Worm (Caenorhabditis elegans) whole organism, L4 larva: ENCODE data around the gene lit-1.

Source experiments
- D1046.2 ChIP-seq: fragments of 200-800 bp; sonication (Bioruptor generic); IDR thresholded peaks from 2 replicates; pipeline ENCODE4 v1.3.6; 2022; ENCODE audit warnings: missing genetic modification characterization, missing compliant biosample characterization
- F44E2.7 ChIP-seq: fragments of 200-800 bp; sonication (Bioruptor generic); IDR thresholded peaks from 2 replicates; pipeline ENCODE4 v2.1.2; 2022; ENCODE audit warnings: missing genetic modification characterization, missing compliant biosample characterization
- F49E8.2 ChIP-seq: sonication (generic microtip); optimal IDR thresholded peaks from 2 replicates; lab custom pipeline; 2016; ENCODE audit warnings: missing compliant biosample characterization, mild to moderate bottlenecking, missing genetic modification characterization, borderline replicate concordance
- Y75B8A.6 ChIP-seq: fragments of 200-800 bp; sonication (Bioruptor generic); IDR thresholded peaks from 2 replicates; pipeline ENCODE4 v1.3.6; 2022; ENCODE audit warnings: missing genetic modification reagents, missing genetic modification characterization, missing compliant biosample characterization
- aha-1 ChIP-seq: fragments of 150-350 bp; peaks from one replicate; lab custom pipeline; 2014; ENCODE audit warnings: missing biosample characterization, missing genetic modification characterization
- ama-1 ChIP-seq: fragments of 150-350 bp; optimal IDR thresholded peaks from 2 replicates; lab custom pipeline; 2014; ENCODE audit warnings: inconsistent platforms, mixed read lengths
- ceh-28 ChIP-seq: fragments of 150-350 bp; optimal IDR thresholded peaks from 2 replicates; lab custom pipeline; 2014; ENCODE audit warnings: missing biosample characterization, missing genetic modification reagents, missing genetic modification characterization
- ceh-44 ChIP-seq: fragments of 200-800 bp; sonication (Bioruptor generic); IDR thresholded peaks from 2 replicates; pipeline ENCODE4 v1.3.6; 2022; ENCODE audit warnings: missing genetic modification reagents, missing genetic modification characterization, missing compliant biosample characterization
- cey-2 ChIP-seq: sonication (generic microtip); optimal IDR thresholded peaks from 3 replicates; lab custom pipeline; 2017; ENCODE audit warnings: missing genetic modification characterization, mild to moderate bottlenecking, missing compliant biosample characterization, antibody characterized with exemption, borderline replicate concordance; ENCODE audit not compliant: insufficient read depth
- daf-8 ChIP-seq: fragments of 200-800 bp; sonication (Bioruptor generic); IDR thresholded peaks from 2 replicates; pipeline ENCODE4 v1.3.6; 2022; ENCODE audit warnings: missing genetic modification characterization, missing compliant biosample characterization
- dmd-6 ChIP-seq: fragments of 200-800 bp; sonication (Bioruptor generic); IDR thresholded peaks from 2 replicates; pipeline ENCODE4 v1.3.6; 2022; ENCODE audit warnings: missing genetic modification reagents, missing genetic modification characterization, missing compliant biosample characterization
- dmd-8 ChIP-seq: fragments of 200-800 bp; sonication (Bioruptor generic); IDR thresholded peaks from 2 replicates; pipeline ENCODE4 v1.3.6; 2022; ENCODE audit warnings: missing genetic modification characterization, missing compliant biosample characterization
- duxl-1 ChIP-seq: sonication (generic microtip); optimal IDR thresholded peaks from 2 replicates; lab custom pipeline; 2016; ENCODE audit warnings: mild to moderate bottlenecking, missing genetic modification characterization, moderate library complexity, missing compliant biosample characterization; ENCODE audit not compliant: poor library complexity
- dve-1 ChIP-seq: sonication (generic microtip); optimal IDR thresholded peaks from 2 replicates; lab custom pipeline; 2017; ENCODE audit warnings: antibody characterized with exemption, mild to moderate bottlenecking, missing genetic modification characterization, missing compliant biosample characterization; ENCODE audit not compliant: insufficient read depth
- egl-43 ChIP-seq: fragments of 200-800 bp; sonication (Bioruptor generic); IDR thresholded peaks from 2 replicates; pipeline ENCODE4 v1.3.6; 2022; ENCODE audit warnings: missing genetic modification reagents, missing genetic modification characterization, missing compliant biosample characterization
- fkh-10 ChIP-seq: fragments of 150-350 bp; optimal IDR thresholded peaks from 2 replicates; lab custom pipeline; 2014; ENCODE audit warnings: missing biosample characterization, missing genetic modification reagents, missing genetic modification characterization
- hlh-30 ChIP-seq: sonication (generic microtip); optimal IDR thresholded peaks from 2 replicates; lab custom pipeline; 2017; ENCODE audit warnings: antibody characterized with exemption, mild to moderate bottlenecking, missing genetic modification characterization, missing compliant biosample characterization; ENCODE audit not compliant: insufficient read depth
- jun-1 ChIP-seq: fragments of 150-350 bp; optimal IDR thresholded peaks from 2 replicates; lab custom pipeline; 2014; ENCODE audit warnings: missing biosample characterization, missing genetic modification reagents, missing genetic modification characterization
- lin-1 ChIP-seq: fragments of 200-800 bp; sonication (Bioruptor generic); IDR thresholded peaks from 2 replicates; pipeline ENCODE4 v1.3.6; 2022; ENCODE audit warnings: missing genetic modification reagents, missing genetic modification characterization, missing compliant biosample characterization
- lin-15B ChIP-seq: fragments of 150-350 bp; sonication (generic microtip); optimal IDR thresholded peaks from 3 replicates; lab custom pipeline; 2014; ENCODE audit warnings: missing biosample characterization, missing genetic modification characterization
- lin-29 ChIP-seq: fragments of 200-800 bp; sonication (Bioruptor generic); IDR thresholded peaks from 2 replicates; pipeline ENCODE4 v1.3.6; 2022; ENCODE audit warnings: missing genetic modification reagents, missing genetic modification characterization, missing compliant biosample characterization
- lin-38 ChIP-seq: fragments of 200-800 bp; sonication (Bioruptor generic); IDR thresholded peaks from 2 replicates; pipeline ENCODE4 v1.3.6; 2022; ENCODE audit warnings: missing genetic modification reagents, missing genetic modification characterization, missing compliant biosample characterization
- madf-5 ChIP-seq, 2 experiments: fragments of 200-800 bp; sonication (Bioruptor generic); IDR thresholded peaks; 2 replicates each; pipeline ENCODE4 v1.3.6; 2022; ENCODE audit warnings: missing compliant biosample characterization in 2 of 2, missing genetic modification characterization in 2 of 2
- mes-2 ChIP-seq: sonication (generic microtip); optimal IDR thresholded peaks from 2 replicates; lab custom pipeline; 2016; ENCODE audit warnings: missing genotype, mild to moderate bottlenecking, missing genetic modification characterization, missing compliant biosample characterization; ENCODE audit not compliant: poor library complexity, severe bottlenecking
- mxl-2 ChIP-seq: fragments of 200-800 bp; sonication (Bioruptor generic); conservative IDR thresholded peaks from 2 replicates; pipeline ENCODE4 v1.3.6; 2022; ENCODE audit warnings: missing genetic modification reagents, missing genetic modification characterization, missing compliant biosample characterization
- nhr-111 ChIP-seq: fragments of 200-800 bp; sonication (Bioruptor generic); optimal IDR thresholded peaks from 2 replicates; lab custom pipeline; 2018; ENCODE audit warnings: mild to moderate bottlenecking, missing genetic modification characterization, missing compliant biosample characterization
- nhr-25 ChIP-seq: sonication (generic microtip); optimal IDR thresholded peaks from 2 replicates; lab custom pipeline; 2017; ENCODE audit warnings: missing genetic modification characterization, mild to moderate bottlenecking, missing compliant biosample characterization, antibody characterized with exemption, moderate library complexity, borderline replicate concordance; ENCODE audit not compliant: insufficient read depth
- nhr-41 ChIP-seq: fragments of 200-800 bp; sonication (Bioruptor generic); IDR thresholded peaks from 2 replicates; pipeline ENCODE4 v1.3.6; 2022; ENCODE audit warnings: missing genetic modification reagents, missing genetic modification characterization, missing compliant biosample characterization
- nhr-6 ChIP-seq: fragments of 150-350 bp; optimal IDR thresholded peaks from 2 replicates; lab custom pipeline; 2014; ENCODE audit warnings: missing biosample characterization, missing genetic modification characterization
- nhr-76 ChIP-seq: fragments of 150-350 bp; optimal IDR thresholded peaks from 2 replicates; lab custom pipeline; 2014; ENCODE audit warnings: missing biosample characterization, missing genetic modification characterization
- nhr-77 ChIP-seq: fragments of 150-350 bp; optimal IDR thresholded peaks from 2 replicates; lab custom pipeline; 2014; ENCODE audit warnings: missing biosample characterization, missing genetic modification characterization
- pqm-1 ChIP-seq: sonication (generic microtip); optimal IDR thresholded peaks from 2 replicates; lab custom pipeline; 2017; ENCODE audit warnings: missing biosample characterization, missing genetic modification characterization
- rbr-2 ChIP-seq: sonication (generic microtip); optimal IDR thresholded peaks from 2 replicates; lab custom pipeline; 2016; ENCODE audit warnings: missing genotype, missing genetic modification characterization, missing compliant biosample characterization
- set-16 ChIP-seq: fragments of 200-800 bp; sonication (Bioruptor generic); IDR thresholded peaks from 2 replicates; pipeline ENCODE4 v1.3.6; 2022; ENCODE audit warnings: missing genetic modification reagents, missing genetic modification characterization, missing compliant biosample characterization
- snpc-4 ChIP-seq: fragments of 150-350 bp; optimal IDR thresholded peaks from 2 replicates; lab custom pipeline; 2014; ENCODE audit warnings: missing biosample characterization, missing genetic modification characterization
- spr-1 ChIP-seq: sonication (generic microtip); optimal IDR thresholded peaks from 2 replicates; lab custom pipeline; 2016; ENCODE audit warnings: mild to moderate bottlenecking, missing genetic modification characterization, missing compliant biosample characterization
- tag-97 ChIP-seq: fragments of 200-800 bp; sonication (Bioruptor generic); IDR thresholded peaks from 2 replicates; pipeline ENCODE4 v1.3.6; 2022; ENCODE audit warnings: missing genetic modification characterization, missing compliant biosample characterization
- unc-130 ChIP-seq: sonication (generic microtip); optimal IDR thresholded peaks from 2 replicates; lab custom pipeline; 2016; ENCODE audit warnings: missing genetic modification reagents, missing genetic modification characterization, missing compliant biosample characterization
- unc-62 ChIP-seq, 3 experiments: fragments of 150-350 bp in 1 of 3; sonication (generic microtip); optimal IDR thresholded peaks in 2 of 3; peaks in 1 of 3; 1 replicate in 1 of 3; 2 replicates in 2 of 3; lab custom pipeline; 2014 to 2017; ENCODE audit warnings: missing biosample characterization in 3 of 3, missing genetic modification characterization in 3 of 3, missing genetic modification reagents in 3 of 3, missing genotype in 1 of 3
- vab-7 ChIP-seq: fragments of 200-800 bp; sonication (Bioruptor generic); IDR thresholded peaks from 2 replicates; pipeline ENCODE4 v1.3.6; 2022; ENCODE audit warnings: missing genetic modification reagents, missing genetic modification characterization, missing compliant biosample characterization
- zfp-2 ChIP-seq: sonication (generic microtip); optimal IDR thresholded peaks from 2 replicates; lab custom pipeline; 2016; ENCODE audit warnings: mild to moderate bottlenecking, missing genetic modification characterization, missing compliant biosample characterization
- zfp-3 ChIP-seq: fragments of 200-800 bp; sonication (Bioruptor generic); conservative IDR thresholded peaks from 2 replicates; pipeline ENCODE4 v1.3.6; 2022; ENCODE audit warnings: missing genetic modification reagents, missing genetic modification characterization, missing compliant biosample characterization

Gene lit-1

DNA sequence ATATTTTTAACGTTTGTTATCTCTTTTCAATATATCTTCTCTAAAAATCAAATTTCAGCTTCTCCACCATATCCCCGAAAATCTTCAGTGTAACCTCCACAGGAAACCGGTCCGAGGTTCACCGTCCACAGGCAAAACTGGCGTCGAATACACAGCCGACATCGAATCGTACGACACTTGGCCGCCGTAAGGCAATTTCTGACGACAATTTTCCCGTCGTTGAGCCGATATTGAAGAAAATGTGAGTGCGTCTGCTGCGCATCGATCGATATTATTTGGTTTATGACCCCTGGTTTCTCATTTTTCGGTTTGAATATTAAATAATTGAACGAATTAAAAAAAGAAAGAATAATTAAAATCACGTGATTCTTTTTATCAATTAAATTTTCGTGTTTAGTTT, 14.6 kb upstream of the lit-1 start, which contains the start of gene cul-2 (continued):
- TF ChIP-seq mes-2 (tag; lab: Kevin White, UChicago) = peak; percentile 46
- no peak for TF ChIP-seq tag-97
- no peak for TF ChIP-seq snpc-4 (tag; lab: Kevin White, UChicago)
- TF ChIP-seq cey-2 (tag; lab: Kevin White, UChicago) = no peak
- no peak for TF ChIP-seq mxl-2 (GFP tag; lab: Robert Waterston, UW)
- TF ChIP-seq pqm-1 (tag; lab: Kevin White, UChicago) = no peak
- no peak for TF ChIP-seq lin-15B
- TF ChIP-seq vab-7 (GFP tag; lab: Robert Waterston, UW) = no peak
- TF ChIP-seq Y75B8A.6 (GFP tag; lab: Robert Waterston, UW) = no peak
- no peak for TF ChIP-seq nhr-111 (GFP tag; lab: Kevin White, UChicago)
- no peak for TF ChIP-seq duxl-1 (tag; lab: Kevin White, UChicago)
- TF ChIP-seq F44E2.7 (GFP tag; lab: Robert Waterston, UW) = no peak
- no peak for TF ChIP-seq D1046.2 (GFP tag; lab: Robert Waterston, UW)
- peak in 1 of 2 experiments; percentile 75 for TF ChIP-seq unc-62 (GFP tag; optimal IDR thresholded peaks at IDR 0.05 in 1 of 2; lab: Kevin White, UChicago)
- no peak for TF ChIP-seq unc-62 (tag; optimal IDR thresholded peaks at IDR 0.05; lab: Kevin White, UChicago)
- no peak for TF ChIP-seq set-16 (GFP tag; lab: Robert Waterston, UW)
- no peak for TF ChIP-seq zfp-3 (GFP tag; lab: Robert Waterston, UW)
- no peak for TF ChIP-seq spr-1 (tag; lab: Kevin White, UChicago)
- TF ChIP-seq nhr-77 (tag; lab: Kevin White, UChicago) = no peak
- no peak for TF ChIP-seq ama-1 (lab: Kevin White, UChicago)
- TF ChIP-seq jun-1 (tag; lab: Kevin White, UChicago) = no peak
- no peak for TF ChIP-seq unc-130
- TF ChIP-seq madf-5 (GFP tag; IDR thresholded peaks at IDR 0.05; lab: Robert Waterston, UW) = no peak
- no peak for TF ChIP-seq nhr-41 (GFP tag; lab: Robert Waterston, UW)
- no peak for TF ChIP-seq rbr-2 (tag; lab: Kevin White, UChicago)
- no peak for TF ChIP-seq nhr-76 (tag; lab: Kevin White, UChicago)
- TF ChIP-seq ceh-44 (GFP tag; lab: Robert Waterston, UW) = no peak
- no peak for TF ChIP-seq egl-43 (GFP tag; lab: Robert Waterston, UW)
- no peak for TF ChIP-seq ceh-28 (tag; lab: Kevin White, UChicago)
- peak; percentile 23 for TF ChIP-seq nhr-6 (tag; lab: Kevin White, UChicago)
- no peak for TF ChIP-seq lin-38 (GFP tag; lab: Robert Waterston, UW)
- TF ChIP-seq hlh-30 (tag; lab: Kevin White, UChicago) = peak; percentile 66
- peak; percentile 22 for TF ChIP-seq aha-1
- TF ChIP-seq dmd-8 (GFP tag; lab: Robert Waterston, UW) = no peak
- no peak for TF ChIP-seq nhr-25 (tag; lab: Kevin White, UChicago)
- TF ChIP-seq fkh-10 (GFP tag; lab: Kevin White, UChicago) = no peak
- TF ChIP-seq dmd-6 (GFP tag; lab: Robert Waterston, UW) = no peak
- no peak for TF ChIP-seq lin-1 (GFP tag; lab: Robert Waterston, UW)
- no peak for TF ChIP-seq zfp-2 (tag; lab: Kevin White, UChicago)
- no peak for TF ChIP-seq lin-29 (GFP tag; lab: Robert Waterston, UW)
- no peak for TF ChIP-seq F49E8.2 (tag; lab: Kevin White, UChicago)
- TF ChIP-seq dve-1 = no peak
- no peak for TF ChIP-seq daf-8
